Worm (Caenorhabditis elegans) whole organism, early embryonic: ENCODE results near the gene F08H9.4.

Experiments
- aly-1 ChIP-seq: sonication (generic microtip); optimal IDR thresholded peaks from 2 replicates; lab custom pipeline; 2016; ENCODE audit warnings: missing genetic modification characterization, missing compliant biosample characterization
- ama-1 ChIP-seq: fragments of 150-350 bp; optimal IDR thresholded peaks from 2 replicates; lab custom pipeline; 2014
- ets-7 ChIP-seq: sonication (generic microtip); optimal IDR thresholded peaks from 2 replicates; lab custom pipeline; 2016; ENCODE audit warnings: missing genotype, missing genetic modification characterization, missing compliant biosample characterization
- flt-1 ChIP-seq: fragments of 200-800 bp; sonication (Bioruptor generic); IDR thresholded peaks from 2 replicates; pipeline ENCODE4 v1.3.6; 2022; ENCODE audit warnings: missing genetic modification characterization, missing compliant biosample characterization
- hmbx-1 ChIP-seq: sonication (generic microtip); optimal IDR thresholded peaks from 2 replicates; lab custom pipeline; 2016; ENCODE audit warnings: mild to moderate bottlenecking, missing genetic modification characterization, missing compliant biosample characterization
- hmg-4 ChIP-seq: fragments of 200-800 bp; sonication (Bioruptor generic); optimal IDR thresholded peaks from 2 replicates; lab custom pipeline; 2018; ENCODE audit warnings: mild to moderate bottlenecking, missing genetic modification characterization, missing compliant biosample characterization
- scrt-1 ChIP-seq: fragments of 200-800 bp; sonication (Bioruptor generic); IDR thresholded peaks from 2 replicates; pipeline ENCODE4 v1.3.6; 2022; ENCODE audit warnings: missing genetic modification characterization, missing compliant biosample characterization
- sea-1 ChIP-seq: fragments of 200-800 bp; sonication (Bioruptor generic); conservative IDR thresholded peaks from 2 replicates; pipeline ENCODE4 v1.3.6; 2022; ENCODE audit warnings: missing genetic modification characterization, missing compliant biosample characterization

DNA sequence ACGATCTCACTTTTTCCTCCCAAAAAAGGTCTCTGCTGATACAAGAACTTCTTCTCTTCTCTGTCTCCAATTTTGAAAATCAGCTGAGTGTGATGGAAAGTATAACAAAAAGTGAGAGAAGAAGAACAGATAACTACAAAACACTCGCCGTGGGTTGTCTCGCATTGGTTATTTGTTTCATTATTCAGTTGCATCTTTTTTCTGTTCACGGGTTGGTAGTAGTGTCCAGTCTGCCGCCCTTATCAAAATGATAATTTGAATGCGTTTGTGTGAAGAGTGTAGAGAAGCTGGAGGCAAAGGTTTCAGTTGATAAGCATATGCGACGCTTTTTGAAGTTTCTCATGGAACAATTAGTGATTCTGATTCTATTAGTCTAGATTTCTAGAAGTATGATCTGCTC is 38.8 kb upstream of the F08H9.4 start:
- no peak for TF ChIP-seq hmbx-1 (tag; lab: Kevin White, UChicago)
- no peak for TF ChIP-seq ama-1
- TF ChIP-seq sea-1: no peak
- no peak for TF ChIP-seq hmg-4 (GFP tag; lab: Kevin White, UChicago)
- no peak for TF ChIP-seq scrt-1 (GFP tag; lab: Robert Waterston, UW)
- no peak for TF ChIP-seq aly-1 (tag; lab: Kevin White, UChicago)
- TF ChIP-seq flt-1 (GFP tag; lab: Robert Waterston, UW): no peak
- no peak for TF ChIP-seq ets-7 (tag; lab: Kevin White, UChicago)
